Worm (Caenorhabditis elegans) whole organism, L3 larva: ENCODE measurements around the gene nhr-4.

Experiments
- ceh-82 ChIP-seq: fragments of 150-350 bp; optimal IDR thresholded peaks from 2 replicates; lab custom pipeline; 2014; ENCODE audit warnings: missing biosample characterization, missing genetic modification characterization
- elt-3 ChIP-seq, 3 experiments: fragments of 150-350 bp in 1 of 3; sonication (generic microtip) in 2 of 3; optimal IDR thresholded peaks; 2 replicates in 2 of 3; 4 replicates in 1 of 3; lab custom pipeline; 2014 to 2017; ENCODE audit warnings: missing biosample characterization in 3 of 3, missing genetic modification characterization in 3 of 3
- pha-4 ChIP-seq: fragments of 150-350 bp; optimal IDR thresholded peaks from 2 replicates; lab custom pipeline; 2014; ENCODE audit warnings: missing biosample characterization, missing genetic modification reagents, missing genetic modification characterization
- ztf-4 ChIP-seq: fragments of 150-350 bp; optimal IDR thresholded peaks from 2 replicates; lab custom pipeline; 2014; ENCODE audit warnings: missing biosample characterization, missing genetic modification characterization

DNA sequence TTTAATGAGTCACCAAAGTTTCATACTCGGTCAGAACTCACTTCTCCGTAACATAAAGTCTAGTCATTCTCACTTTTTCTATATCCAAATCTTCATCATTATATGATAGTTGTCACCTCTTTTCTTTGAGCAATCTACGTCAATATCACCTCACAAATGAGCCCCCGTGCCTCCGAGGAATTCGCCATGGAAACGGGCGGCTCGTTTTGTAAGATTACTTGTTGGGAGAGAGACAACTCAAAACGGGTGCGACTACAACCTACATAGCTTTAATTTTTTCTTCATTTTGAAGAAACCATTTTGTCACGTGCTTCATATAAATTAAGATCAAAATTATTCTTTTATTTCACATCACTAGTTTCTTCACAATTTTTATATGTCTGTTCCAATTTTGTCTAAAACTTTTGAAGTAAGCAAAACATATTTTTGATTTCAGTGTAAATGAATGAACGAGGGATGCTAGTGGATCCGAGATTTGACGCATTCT is at the start of gene nhr-4:
- TF ChIP-seq ztf-4: no peak
- no peak for TF ChIP-seq pha-4 (tag; lab: Kevin White, UChicago)
- no peak for TF ChIP-seq elt-3 (tag; optimal IDR thresholded peaks at IDR 0.05; lab: Kevin White, UChicago)
- no peak for TF ChIP-seq ceh-82
